Worm (Caenorhabditis elegans): ENCODE data around the gene hosl-1.
A peak's percentile ranks its signal among the peaks of the same experiment; 100 is the strongest.

ce11 chrX:4616832-4617231 lies 20.1 kb upstream of the hosl-1 start:
- TF ChIP-seq sptf-1 (tag; optimal IDR thresholded peaks at IDR 0.05) (peak; percentile 82), hlh-1 (tag; optimal IDR thresholded peaks at IDR 0.05) (no peak), nhr-76 (tag; optimal IDR thresholded peaks at IDR 0.05) (no peak), ztf-11 (tag; optimal IDR thresholded peaks at IDR 0.05) (no peak), pha-4 (tag; optimal IDR thresholded peaks at IDR 0.05) (no peak), snpc-4 (tag; optimal IDR thresholded peaks at IDR 0.05) (no peak), mep-1 (tag; optimal IDR thresholded peaks at IDR 0.05) (peak; percentile 73), sem-2 (GFP tag; optimal IDR thresholded peaks at IDR 0.05) (no peak), nhr-12 (tag; optimal IDR thresholded peaks at IDR 0.05) (no peak), elt-1 (tag; optimal IDR thresholded peaks at IDR 0.05; ENCODE audit: borderline replicate concordance, insufficient read depth) (no peak), nhr-237 (tag; optimal IDR thresholded peaks at IDR 0.05) (no peak)
